Fruit fly (Drosophila melanogaster) whole organism, embryonic: ENCODE measurements around the gene CG11409.
A peak's percentile ranks its signal among the peaks of the same experiment; 100 is the strongest.

ENCODE experiments used
- Ada2b ChIP-seq: fragments of 200-800 bp; sonication (Bioruptor generic); IDR thresholded peaks from 2 replicates; pipeline ENCODE4 v1.3.6; 2022; ENCODE audit warnings: missing biosample characterization, missing genetic modification characterization
- Bgb ChIP-seq: fragments of 200-800 bp; sonication (Bioruptor generic); IDR thresholded peaks from 2 replicates; pipeline ENCODE4 v1.3.6; 2022; ENCODE audit warnings: missing biosample characterization, missing genetic modification characterization; ENCODE audit not compliant: partially characterized antibody
- CG12659 ChIP-seq: fragments of 200-800 bp; sonication (Bioruptor generic); optimal IDR thresholded peaks from 3 replicates; lab custom pipeline; 2017; ENCODE audit warnings: mild to moderate bottlenecking, missing biosample characterization, missing genetic modification reagents, missing genetic modification characterization
- CG15514 ChIP-seq: fragments of 200-800 bp; sonication (Bioruptor generic); optimal IDR thresholded peaks from 3 replicates; lab custom pipeline; 2017; ENCODE audit warnings: missing biosample characterization, missing genetic modification characterization, mild to moderate bottlenecking, moderate library complexity, missing genetic modification reagents
- CG1647 ChIP-seq: fragments of 200-800 bp; sonication (Bioruptor generic); optimal IDR thresholded peaks from 3 replicates; lab custom pipeline; 2016; ENCODE audit warnings: missing biosample characterization, missing genetic modification characterization
- CG17328 ChIP-seq: fragments of 200-800 bp; sonication (Bioruptor generic); IDR thresholded peaks from 2 replicates; pipeline ENCODE4 v1.3.6; 2022; ENCODE audit warnings: missing biosample characterization, missing genetic modification characterization
- CG1832 ChIP-seq: fragments of 200-800 bp; sonication (Bioruptor generic); optimal IDR thresholded peaks from 2 replicates; lab custom pipeline; 2017; ENCODE audit warnings: missing biosample characterization, mild to moderate bottlenecking, missing genetic modification characterization, inconsistent platforms
- CG18619 ChIP-seq: fragments of 200-800 bp; sonication (Bioruptor generic); optimal IDR thresholded peaks from 3 replicates; lab custom pipeline; 2017; ENCODE audit warnings: missing biosample characterization, mild to moderate bottlenecking, missing genetic modification characterization
- CG2712 ChIP-seq: fragments of 200-800 bp; optimal IDR thresholded peaks from 3 replicates; lab custom pipeline; 2019; ENCODE audit warnings: missing biosample characterization, mild to moderate bottlenecking, missing genetic modification characterization, moderate library complexity
- CG30020 ChIP-seq: fragments of 200-800 bp; optimal IDR thresholded peaks from 2 replicates; lab custom pipeline; 2019; ENCODE audit warnings: missing biosample characterization, mild to moderate bottlenecking, missing genetic modification characterization, moderate library complexity
- CG6791 ChIP-seq: fragments of 200-800 bp; sonication (Bioruptor generic); IDR thresholded peaks from 3 replicates; pipeline ENCODE4 v1.3.6; 2022; ENCODE audit warnings: missing biosample characterization, missing genetic modification characterization; ENCODE audit not compliant: partially characterized antibody
- CG9817 ChIP-seq: fragments of 200-800 bp; sonication (Bioruptor generic); optimal IDR thresholded peaks from 2 replicates; lab custom pipeline; 2018; ENCODE audit warnings: missing biosample characterization, mild to moderate bottlenecking, missing genetic modification characterization, moderate library complexity
- CG9932 ChIP-seq: fragments of 200-800 bp; sonication (Bioruptor generic); IDR thresholded peaks from 2 replicates; pipeline ENCODE4 v1.3.6; 2022; ENCODE audit warnings: missing biosample characterization, missing genetic modification characterization
- CTCF ChIP-seq: fragments of 200-800 bp; sonication (Bioruptor generic); optimal IDR thresholded peaks from 2 replicates; lab custom pipeline; 2017; ENCODE audit warnings: missing biosample characterization, mild to moderate bottlenecking, missing genetic modification characterization, moderate library complexity
- CoRest ChIP-seq: fragments of 200-800 bp; sonication (Bioruptor generic); optimal IDR thresholded peaks from 3 replicates; lab custom pipeline; 2018; ENCODE audit warnings: missing biosample characterization, mild to moderate bottlenecking, missing genetic modification characterization, moderate library complexity
- D19A ChIP-seq: fragments of 200-800 bp; optimal IDR thresholded peaks from 3 replicates; lab custom pipeline; 2019; ENCODE audit warnings: missing biosample characterization, mild to moderate bottlenecking, missing genetic modification characterization, moderate library complexity
- Gsc ChIP-seq: fragments of 200-800 bp; sonication (Bioruptor generic); IDR thresholded peaks from 2 replicates; pipeline ENCODE4 v1.3.6; 2022; ENCODE audit warnings: missing biosample characterization, missing genetic modification characterization
- HmgD ChIP-seq: fragments of 200-800 bp; sonication (Bioruptor generic); optimal IDR thresholded peaks from 3 replicates; lab custom pipeline; 2016; ENCODE audit warnings: missing biosample characterization, missing genetic modification characterization
- Hr39 ChIP-seq: fragments of >200 bp; optimal IDR thresholded peaks from 2 replicates; lab custom pipeline; 2017
- Jarid2 ChIP-seq: fragments of 200-800 bp; sonication (Bioruptor generic); optimal IDR thresholded peaks from 3 replicates; lab custom pipeline; 2017; ENCODE audit warnings: mild to moderate bottlenecking, missing biosample characterization, missing genetic modification reagents, missing genetic modification characterization
- NC2α ChIP-seq: fragments of 200-800 bp; sonication (Bioruptor generic); optimal IDR thresholded peaks from 2 replicates; lab custom pipeline; 2016; ENCODE audit warnings: missing biosample characterization, missing genetic modification characterization
- Ptx1 ChIP-seq: fragments of 200-800 bp; sonication (Bioruptor generic); IDR thresholded peaks from 2 replicates; pipeline ENCODE4 v1.3.6; 2022; ENCODE audit warnings: missing biosample characterization, missing genetic modification characterization
- br ChIP-seq: fragments of >200 bp; optimal IDR thresholded peaks from 2 replicates; lab custom pipeline; 2017
- cg ChIP-seq: fragments of 200-800 bp; sonication (Bioruptor generic); optimal IDR thresholded peaks from 3 replicates; lab custom pipeline; 2019; ENCODE audit warnings: missing biosample characterization, mild to moderate bottlenecking, missing genetic modification characterization, moderate library complexity
- chinmo ChIP-seq: fragments of 200-800 bp; sonication (Bioruptor generic); IDR thresholded peaks from 4 replicates; pipeline ENCODE4 v1.3.6; 2022; ENCODE audit warnings: missing biosample characterization, missing genetic modification characterization; ENCODE audit not compliant: partially characterized antibody
- chm ChIP-seq: fragments of 200-800 bp; sonication (Bioruptor generic); IDR thresholded peaks from 2 replicates; pipeline ENCODE4 v1.3.6; 2022; ENCODE audit warnings: missing biosample characterization, missing genetic modification characterization
- ci ChIP-seq: fragments of 200-800 bp; sonication (Bioruptor generic); IDR thresholded peaks from 3 replicates; pipeline ENCODE4 v1.3.6; 2022; ENCODE audit warnings: missing biosample characterization, missing genetic modification characterization
- eve ChIP-seq, 2 experiments: fragments of >200 bp; optimal IDR thresholded peaks; 2 replicates each; lab custom pipeline; 2017; ENCODE audit warnings: missing biosample characterization in 2 of 2, missing genetic modification characterization in 2 of 2
- exex ChIP-seq: fragments of 200-800 bp; sonication (Bioruptor generic); optimal IDR thresholded peaks from 4 replicates; lab custom pipeline; 2018; ENCODE audit warnings: missing biosample characterization, mild to moderate bottlenecking, missing genetic modification characterization, moderate library complexity
- fd96Cb ChIP-seq: fragments of 200-800 bp; sonication (Bioruptor generic); optimal IDR thresholded peaks from 2 replicates; lab custom pipeline; 2018; ENCODE audit warnings: missing biosample characterization, mild to moderate bottlenecking, missing genetic modification characterization, moderate library complexity
- gcm2 ChIP-seq: fragments of 200-800 bp; sonication (Bioruptor generic); optimal IDR thresholded peaks from 2 replicates; lab custom pipeline; 2016; ENCODE audit warnings: missing biosample characterization, missing genetic modification characterization
- gro ChIP-seq: fragments of 200-800 bp; sonication (Bioruptor generic); optimal IDR thresholded peaks from 2 replicates; lab custom pipeline; 2016; ENCODE audit warnings: missing biosample characterization, missing genetic modification characterization
- hkb ChIP-seq, 2 experiments: fragments of 200-800 bp in 1 of 2; fragments of >200 bp in 1 of 2; sonication (Bioruptor generic) in 1 of 2; IDR thresholded peaks in 1 of 2; optimal IDR thresholded peaks in 1 of 2; 2 replicates each; pipeline versions ENCODE4 v1.3.6 to Lab custom; 2017 to 2022; ENCODE audit warnings: missing biosample characterization in 1 of 2, missing genetic modification characterization in 1 of 2
- insv ChIP-seq, 2 experiments: fragments of 200-800 bp; sonication (Bioruptor generic); optimal IDR thresholded peaks; 3 replicates each; lab custom pipeline; 2016 to 2018; ENCODE audit warnings: missing biosample characterization in 2 of 2, missing genetic modification characterization in 2 of 2
- knrl ChIP-seq: fragments of 200-800 bp; sonication (Bioruptor generic); IDR thresholded peaks from 3 replicates; pipeline ENCODE4 v1.3.6; 2022; ENCODE audit warnings: missing biosample characterization, missing genetic modification characterization; ENCODE audit not compliant: partially characterized antibody
- lilli ChIP-seq: fragments of 200-800 bp; sonication (Bioruptor generic); optimal IDR thresholded peaks from 3 replicates; lab custom pipeline; 2016; ENCODE audit warnings: missing biosample characterization, missing genetic modification characterization
- mirr ChIP-seq: fragments of 200-800 bp; sonication (Bioruptor generic); optimal IDR thresholded peaks from 3 replicates; lab custom pipeline; 2018; ENCODE audit warnings: missing biosample characterization, mild to moderate bottlenecking, missing genetic modification characterization
- nerfin-1 ChIP-seq: fragments of 200-800 bp; sonication (Bioruptor generic); optimal IDR thresholded peaks from 3 replicates; lab custom pipeline; 2019; ENCODE audit warnings: missing biosample characterization, mild to moderate bottlenecking, missing genetic modification characterization, moderate library complexity
- ro ChIP-seq: fragments of 200-800 bp; sonication (Bioruptor generic); IDR thresholded peaks from 2 replicates; pipeline ENCODE4 v1.3.6; 2022; ENCODE audit warnings: missing biosample characterization, missing genetic modification characterization
- schlank ChIP-seq: fragments of 200-800 bp; sonication (Bioruptor generic); optimal IDR thresholded peaks from 2 replicates; lab custom pipeline; 2018; ENCODE audit warnings: missing biosample characterization, mild to moderate bottlenecking, missing genetic modification characterization
- sim ChIP-seq: fragments of 200-800 bp; sonication (Bioruptor generic); IDR thresholded peaks from 2 replicates; pipeline ENCODE4 v1.3.6; 2022; ENCODE audit warnings: missing biosample characterization, missing genetic modification characterization
- sna ChIP-seq: fragments of 200-800 bp; sonication (Bioruptor generic); IDR thresholded peaks from 2 replicates; pipeline ENCODE4 v1.3.6; 2022; ENCODE audit warnings: missing biosample characterization, missing genetic modification characterization; ENCODE audit not compliant: partially characterized antibody
- wor ChIP-seq: fragments of 200-800 bp; sonication (Bioruptor generic); IDR thresholded peaks from 2 replicates; pipeline ENCODE4 v1.3.6; 2022; ENCODE audit warnings: missing biosample characterization, missing genetic modification characterization
- yki ChIP-seq: fragments of >200 bp; optimal IDR thresholded peaks from 3 replicates; lab custom pipeline; 2018
- z ChIP-seq: fragments of 200-800 bp; sonication (Bioruptor generic); IDR thresholded peaks from 3 replicates; pipeline ENCODE4 v1.3.6; 2022; ENCODE audit warnings: missing biosample characterization, missing genetic modification characterization

Gene CG11409

dm6 chrX:1370104-1370802, 28.9 kb upstream of the CG11409 start, which contains the start of gene ssx (continued):
- TF ChIP-seq gro (GFP tag; lab: Kevin White, UChicago) (no peak), ci (peak; percentile 69), Jarid2 (GFP tag; lab: Kevin White, UChicago) (no peak), CG9932 (GFP tag; lab: Robert Waterston, UW) (peak; percentile 43), fd96Cb (tag; lab: Kevin White, UChicago) (no peak), insv (GFP tag; optimal IDR thresholded peaks at IDR 0.05; lab: Kevin White, UChicago) (no peak), Hr39 (lab: Kevin White, UChicago) (no peak), CG30020 (tag; lab: Kevin White, UChicago) (peak; percentile 29), lilli (GFP tag; lab: Kevin White, UChicago) (peak; percentile 62), HmgD (GFP tag; lab: Kevin White, UChicago) (no peak), sim (GFP tag; lab: Robert Waterston, UW) (no peak), CG12659 (GFP tag; lab: Kevin White, UChicago) (peak; percentile 70), Ptx1 (no peak), hkb (optimal IDR thresholded peaks at IDR 0.05; lab: Kevin White, UChicago) (no peak), hkb (GFP tag; IDR thresholded peaks at IDR 0.05; lab: Robert Waterston, UW) (peak; percentile 63), schlank (tag; lab: Kevin White, UChicago) (no peak), z (GFP tag; lab: Robert Waterston, UW) (no peak)
- TF ChIP-seq, all 482 proteins: peak for 200

dm6 chrX:1368949-1369348, 27.6 kb upstream of the CG11409 start, which contains the start of gene CG14770:
Gene CG14770, plus strand, starts transcription at chrX:1369249.
- TF ChIP-seq CG18619 (no peak), CG2712 (no peak), eve (GFP tag; optimal IDR thresholded peaks at IDR 0.05; lab: Kevin White, UChicago) (no peak), CG17328 (no peak), gcm2 (GFP tag; lab: Kevin White, UChicago) (no peak), ro (no peak), CoRest (tag; lab: Kevin White, UChicago) (no peak), D19A (tag; lab: Kevin White, UChicago) (no peak), br (lab: Kevin White, UChicago) (no peak), CG6791 (no peak), CG1832 (no peak), Gsc (GFP tag; lab: Robert Waterston, UW) (no peak), mirr (GFP tag; lab: Kevin White, UChicago) (no peak), CG1647 (GFP tag; lab: Kevin White, UChicago) (no peak), NC2α (GFP tag; lab: Kevin White, UChicago) (no peak), nerfin-1 (tag; lab: Kevin White, UChicago) (no peak)

dm6 chrX:1357501-1357900, 16.1 kb upstream of the CG11409 start, which contains the start of gene png:
Gene png, minus strand, starts transcription at chrX:1357601.
- peak; percentile 83 for TF ChIP-seq CTCF (GFP tag; lab: Kevin White, UChicago)
- TF ChIP-seq CG9817 (tag; lab: Kevin White, UChicago): no peak

dm6 chrX:1353322-1354212, 12.2 kb upstream of the CG11409 start, which contains the start of the genes CG12773 and CG11417:
Gene CG12773, minus strand, starts transcription at chrX:1353981.
Gene CG11417, plus strand, starts transcription at chrX:1354014.
- TF ChIP-seq wor (GFP tag; lab: Robert Waterston, UW) (no peak), Bgb (GFP tag; lab: Robert Waterston, UW) (peak; percentile 83), chm (GFP tag; lab: Robert Waterston, UW) (no peak), cg (GFP tag; lab: Kevin White, UChicago) (peak; percentile 0), knrl (GFP tag; lab: Robert Waterston, UW) (peak; percentile 66; the same call in 2 of the 3 replicates), sna (GFP tag; lab: Robert Waterston, UW) (peak; percentile 84), yki (no peak), chinmo (GFP tag; lab: Robert Waterston, UW) (peak; percentile 94; the same call in 3 of the 4 replicates), Ada2b (GFP tag; lab: Robert Waterston, UW) (no peak), CG15514 (GFP tag; lab: Kevin White, UChicago) (peak; percentile 72), exex (peak; percentile 93)
